Worm (Caenorhabditis elegans): ENCODE results near the gene gei-18.
A peak's percentile ranks its signal among the peaks of the same experiment; 100 is the strongest.

gei-18 gene

ce11 chrIV:13979797-13980459 lies 2.4 kb downstream of the gei-18 start, which contains the start of gene dnbp-1 (continued):
- TF ChIP-seq K02D7.2 (tag; optimal IDR thresholded peaks at IDR 0.05) (no peak), unc-86 (tag; optimal IDR thresholded peaks at IDR 0.05) (no peak), fax-1 (tag; optimal IDR thresholded peaks at IDR 0.05) (no peak), sox-4 (tag; optimal IDR thresholded peaks at IDR 0.05) (no peak), rnt-1 (tag; optimal IDR thresholded peaks at IDR 0.05) (peak; percentile 4), ceh-2 (tag; optimal IDR thresholded peaks at IDR 0.05) (no peak), ceh-48 (tag; optimal IDR thresholded peaks at IDR 0.05) (peak; percentile 94), ref-2 (tag; optimal IDR thresholded peaks at IDR 0.05) (peak; percentile 62), pha-2 (tag; optimal IDR thresholded peaks at IDR 0.05) (no peak), fkh-6 (tag; optimal IDR thresholded peaks at IDR 0.05) (no peak), lin-11 (tag; optimal IDR thresholded peaks at IDR 0.05) (no peak), hlh-13 (GFP tag; optimal IDR thresholded peaks at IDR 0.05) (no peak), madf-2 (tag; optimal IDR thresholded peaks at IDR 0.05) (no peak), unc-3 (GFP tag; conservative IDR thresholded peaks at IDR 0.05) (no peak), unc-3 (tag; optimal IDR thresholded peaks at IDR 0.05) (peak; percentile 12), zip-5 (tag; optimal IDR thresholded peaks at IDR 0.05) (no peak), pqm-1 (tag; optimal IDR thresholded peaks at IDR 0.05) (no peak), nfya-1 (tag; optimal IDR thresholded peaks at IDR 0.05) (peak; percentile 43), ceh-30 (tag; optimal IDR thresholded peaks at IDR 0.05) (no peak), gmeb-2 (tag; optimal IDR thresholded peaks at IDR 0.05) (peak; percentile 9), nhr-232 (tag; optimal IDR thresholded peaks at IDR 0.05) (no peak), dve-1 (tag; optimal IDR thresholded peaks at IDR 0.05) (peak; percentile 18), che-1 (tag; optimal IDR thresholded peaks at IDR 0.05) (no peak)

ce11 chrIV:13954578-13954977 lies 27.7 kb downstream of the gei-18 start:
- TF ChIP-seq ceh-9 (tag; optimal IDR thresholded peaks at IDR 0.05) (no peak), C38D4.7 (GFP tag; optimal IDR thresholded peaks at IDR 0.05) (no peak)

ce11 chrIV:13953974-13954373 lies 28.4 kb downstream of the gei-18 start:
- TF ChIP-seq C08G9.2 (tag; optimal IDR thresholded peaks at IDR 0.05) (no peak), pros-1 (tag; optimal IDR thresholded peaks at IDR 0.05) (no peak), dve-1 (tag; optimal IDR thresholded peaks at IDR 0.05) (no peak), ceh-19 (GFP tag; optimal IDR thresholded peaks at IDR 0.05) (no peak), hlh-15 (tag; optimal IDR thresholded peaks at IDR 0.05) (no peak), ceh-6 (GFP tag; optimal IDR thresholded peaks at IDR 0.05) (no peak), lim-6 (tag; optimal IDR thresholded peaks at IDR 0.05) (no peak), Y22D7AL.16 (tag; optimal IDR thresholded peaks at IDR 0.05) (no peak), gmeb-2 (tag; optimal IDR thresholded peaks at IDR 0.05) (no peak), ceh-22 (tag; optimal IDR thresholded peaks at IDR 0.05) (no peak), K09A11.1 (tag; optimal IDR thresholded peaks at IDR 0.05; ENCODE audit: insufficient read depth) (no peak), ceh-34 (tag; optimal IDR thresholded peaks at IDR 0.05) (no peak), rnt-1 (tag; optimal IDR thresholded peaks at IDR 0.05) (no peak), hlh-30 (tag; optimal IDR thresholded peaks at IDR 0.05; ENCODE audit: insufficient read depth) (no peak), syd-9 (tag; optimal IDR thresholded peaks at IDR 0.05) (no peak), C38D4.7 (GFP tag; optimal IDR thresholded peaks at IDR 0.05) (no peak), ceh-48 (tag; optimal IDR thresholded peaks at IDR 0.05) (no peak), ceh-18 (tag; optimal IDR thresholded peaks at IDR 0.05) (no peak), nfya-1 (tag; optimal IDR thresholded peaks at IDR 0.05) (no peak), F13H6.1 (tag; optimal IDR thresholded peaks at IDR 0.05) (no peak)
